Worm (Caenorhabditis elegans) whole organism, L4 larva: ENCODE data around the gene nas-31.
A peak's percentile ranks its signal among the peaks of the same experiment; 100 is the strongest.

ENCODE experiments used
- D1046.2 ChIP-seq: fragments of 200-800 bp; sonication (Bioruptor generic); IDR thresholded peaks from 2 replicates; pipeline ENCODE4 v1.3.6; 2022; ENCODE audit warnings: missing genetic modification characterization, missing compliant biosample characterization
- F10B5.3 ChIP-seq: sonication (generic microtip); optimal IDR thresholded peaks from 2 replicates; lab custom pipeline; 2016; ENCODE audit warnings: mild to moderate bottlenecking, missing genetic modification characterization, missing compliant biosample characterization
- F26F4.8 ChIP-seq: fragments of 200-800 bp; sonication (Bioruptor generic); conservative IDR thresholded peaks from 2 replicates; pipeline ENCODE4 v1.3.6; 2022; ENCODE audit warnings: missing genetic modification characterization, missing compliant biosample characterization
- F44E2.7 ChIP-seq: fragments of 200-800 bp; sonication (Bioruptor generic); IDR thresholded peaks from 2 replicates; pipeline ENCODE4 v2.1.2; 2022; ENCODE audit warnings: missing genetic modification characterization, missing compliant biosample characterization
- R02D3.7 ChIP-seq: fragments of 150-350 bp; sonication (generic microtip); optimal IDR thresholded peaks from 3 replicates; lab custom pipeline; 2014; ENCODE audit warnings: missing biosample characterization, missing genetic modification characterization
- T20F7.1 ChIP-seq: fragments of 200-800 bp; sonication (Bioruptor generic); optimal IDR thresholded peaks from 2 replicates; lab custom pipeline; 2018; ENCODE audit warnings: mild to moderate bottlenecking, missing genetic modification characterization, missing compliant biosample characterization
- Y105C5A.15 ChIP-seq: fragments of 200-800 bp; sonication (Bioruptor generic); IDR thresholded peaks from 2 replicates; pipeline ENCODE4 v1.3.6; 2022; ENCODE audit warnings: missing genetic modification characterization, missing compliant biosample characterization
- Y48G9A.11 ChIP-seq: fragments of 200-800 bp; sonication (Bioruptor generic); IDR thresholded peaks from 2 replicates; pipeline ENCODE4 v1.3.6; 2022; ENCODE audit warnings: missing genetic modification reagents, missing genetic modification characterization, missing compliant biosample characterization
- Y5F2A.4 ChIP-seq: fragments of 200-800 bp; sonication (Bioruptor generic); optimal IDR thresholded peaks from 2 replicates; lab custom pipeline; 2018; ENCODE audit warnings: mild to moderate bottlenecking, missing genetic modification characterization, missing compliant biosample characterization
- Y75B8A.6 ChIP-seq: fragments of 200-800 bp; sonication (Bioruptor generic); IDR thresholded peaks from 2 replicates; pipeline ENCODE4 v1.3.6; 2022; ENCODE audit warnings: missing genetic modification reagents, missing genetic modification characterization, missing compliant biosample characterization
- ZK337.2 ChIP-seq: fragments of 200-800 bp; sonication (Bioruptor generic); IDR thresholded peaks from 2 replicates; pipeline ENCODE4 v1.3.6; 2022; ENCODE audit warnings: missing genetic modification reagents, missing genetic modification characterization, missing compliant biosample characterization
- aha-1 ChIP-seq: fragments of 150-350 bp; peaks from one replicate; lab custom pipeline; 2014; ENCODE audit warnings: missing biosample characterization, missing genetic modification characterization
- aly-2 ChIP-seq: sonication (generic microtip); optimal IDR thresholded peaks from 2 replicates; lab custom pipeline; 2018; ENCODE audit warnings: missing biosample characterization, missing genetic modification characterization
- ama-1 ChIP-seq: fragments of 150-350 bp; optimal IDR thresholded peaks from 2 replicates; lab custom pipeline; 2014; ENCODE audit warnings: inconsistent platforms, mixed read lengths
- arid-1 ChIP-seq: fragments of 200-800 bp; sonication (Bioruptor generic); conservative IDR thresholded peaks from 2 replicates; pipeline ENCODE4 v1.3.6; 2022; ENCODE audit warnings: missing genetic modification reagents, missing genetic modification characterization, missing compliant biosample characterization
- ceh-20 ChIP-seq: fragments of 200-800 bp; sonication (Bioruptor generic); IDR thresholded peaks from 2 replicates; pipeline ENCODE4 v1.3.6; 2022; ENCODE audit warnings: missing genetic modification reagents, missing genetic modification characterization, missing compliant biosample characterization
- ceh-28 ChIP-seq: fragments of 150-350 bp; optimal IDR thresholded peaks from 2 replicates; lab custom pipeline; 2014; ENCODE audit warnings: missing biosample characterization, missing genetic modification reagents, missing genetic modification characterization
- ceh-32 ChIP-seq: sonication (generic microtip); optimal IDR thresholded peaks from 2 replicates; lab custom pipeline; 2016; ENCODE audit warnings: mild to moderate bottlenecking, missing genetic modification characterization, missing compliant biosample characterization; ENCODE audit not compliant: poor library complexity
- ceh-82 ChIP-seq: sonication (generic microtip); optimal IDR thresholded peaks from 2 replicates; lab custom pipeline; 2017; ENCODE audit warnings: missing biosample characterization, missing genetic modification characterization
- cey-2 ChIP-seq: sonication (generic microtip); optimal IDR thresholded peaks from 3 replicates; lab custom pipeline; 2017; ENCODE audit warnings: missing genetic modification characterization, mild to moderate bottlenecking, missing compliant biosample characterization, antibody characterized with exemption, borderline replicate concordance; ENCODE audit not compliant: insufficient read depth
- daf-12 ChIP-seq: fragments of 150-350 bp; optimal IDR thresholded peaks from 2 replicates; lab custom pipeline; 2014; ENCODE audit warnings: missing biosample characterization, missing genetic modification reagents, missing genetic modification characterization
- daf-16 ChIP-seq, 3 experiments: sonication (generic microtip); optimal IDR thresholded peaks; 2 replicates each; lab custom pipeline; 2016 to 2017; ENCODE audit warnings: missing genetic modification characterization in 3 of 3, missing genetic modification reagents in 3 of 3, mild to moderate bottlenecking in 2 of 3, missing compliant biosample characterization in 2 of 3, missing biosample characterization in 1 of 3, moderate library complexity in 1 of 3
- daf-8 ChIP-seq: fragments of 200-800 bp; sonication (Bioruptor generic); IDR thresholded peaks from 2 replicates; pipeline ENCODE4 v1.3.6; 2022; ENCODE audit warnings: missing genetic modification characterization, missing compliant biosample characterization
- dmd-9 ChIP-seq: fragments of 200-800 bp; sonication (Bioruptor generic); IDR thresholded peaks from 2 replicates; pipeline ENCODE4 v1.3.6; 2022; ENCODE audit warnings: missing genetic modification reagents, missing genetic modification characterization, missing compliant biosample characterization
- egl-43 ChIP-seq: fragments of 200-800 bp; sonication (Bioruptor generic); IDR thresholded peaks from 2 replicates; pipeline ENCODE4 v1.3.6; 2022; ENCODE audit warnings: missing genetic modification reagents, missing genetic modification characterization, missing compliant biosample characterization
- fos-1 ChIP-seq: fragments of 150-350 bp; optimal IDR thresholded peaks from 2 replicates; lab custom pipeline; 2014; ENCODE audit warnings: missing biosample characterization, missing genetic modification characterization
- hif-1 ChIP-seq, 2 experiments: sonication (generic microtip); optimal IDR thresholded peaks; 2 replicates each; lab custom pipeline; 2016 to 2017; ENCODE audit warnings: missing compliant biosample characterization in 2 of 2, missing genetic modification characterization in 2 of 2, missing genetic modification reagents in 2 of 2, missing genotype in 2 of 2, mild to moderate bottlenecking in 1 of 2
- hlh-11 ChIP-seq: fragments of 200-800 bp; sonication (Bioruptor generic); optimal IDR thresholded peaks from 2 replicates; lab custom pipeline; 2018; ENCODE audit warnings: mild to moderate bottlenecking, missing genetic modification characterization, missing compliant biosample characterization
- jun-1 ChIP-seq: fragments of 150-350 bp; optimal IDR thresholded peaks from 2 replicates; lab custom pipeline; 2014; ENCODE audit warnings: missing biosample characterization, missing genetic modification reagents, missing genetic modification characterization
- lim-7 ChIP-seq: fragments of 200-800 bp; sonication (Bioruptor generic); IDR thresholded peaks from 2 replicates; pipeline ENCODE4 v1.3.6; 2022; ENCODE audit warnings: missing genetic modification characterization, missing compliant biosample characterization
- lin-38 ChIP-seq: fragments of 200-800 bp; sonication (Bioruptor generic); IDR thresholded peaks from 2 replicates; pipeline ENCODE4 v1.3.6; 2022; ENCODE audit warnings: missing genetic modification reagents, missing genetic modification characterization, missing compliant biosample characterization
- lir-3 ChIP-seq: sonication (generic microtip); optimal IDR thresholded peaks from 2 replicates; lab custom pipeline; 2016; ENCODE audit warnings: mild to moderate bottlenecking, missing genetic modification characterization, missing compliant biosample characterization
- madf-5 ChIP-seq, 2 experiments: fragments of 200-800 bp; sonication (Bioruptor generic); IDR thresholded peaks; 2 replicates each; pipeline ENCODE4 v1.3.6; 2022; ENCODE audit warnings: missing compliant biosample characterization in 2 of 2, missing genetic modification characterization in 2 of 2
- madf-9 ChIP-seq: fragments of 200-800 bp; sonication (Bioruptor generic); conservative IDR thresholded peaks from 2 replicates; pipeline ENCODE4 v1.3.6; 2022; ENCODE audit warnings: missing genetic modification reagents, missing genetic modification characterization, missing compliant biosample characterization
- mxl-3 ChIP-seq: fragments of 200-800 bp; sonication (Bioruptor generic); optimal IDR thresholded peaks from 2 replicates; lab custom pipeline; 2018; ENCODE audit warnings: mild to moderate bottlenecking, missing genetic modification characterization, missing compliant biosample characterization
- nhr-10 ChIP-seq: fragments of 150-350 bp; optimal IDR thresholded peaks from 2 replicates; lab custom pipeline; 2014; ENCODE audit warnings: missing biosample characterization, missing genetic modification characterization
- nhr-111 ChIP-seq: fragments of 200-800 bp; sonication (Bioruptor generic); optimal IDR thresholded peaks from 2 replicates; lab custom pipeline; 2018; ENCODE audit warnings: mild to moderate bottlenecking, missing genetic modification characterization, missing compliant biosample characterization
- nhr-25 ChIP-seq: sonication (generic microtip); optimal IDR thresholded peaks from 2 replicates; lab custom pipeline; 2017; ENCODE audit warnings: missing genetic modification characterization, mild to moderate bottlenecking, missing compliant biosample characterization, antibody characterized with exemption, moderate library complexity, borderline replicate concordance; ENCODE audit not compliant: insufficient read depth
- nhr-76 ChIP-seq: fragments of 150-350 bp; optimal IDR thresholded peaks from 2 replicates; lab custom pipeline; 2014; ENCODE audit warnings: missing biosample characterization, missing genetic modification characterization
- rbr-2 ChIP-seq: sonication (generic microtip); optimal IDR thresholded peaks from 2 replicates; lab custom pipeline; 2016; ENCODE audit warnings: missing genotype, missing genetic modification characterization, missing compliant biosample characterization
- saeg-2 ChIP-seq: fragments of 200-800 bp; sonication (Bioruptor generic); IDR thresholded peaks from 2 replicates; pipeline ENCODE4 v1.3.6; 2022; ENCODE audit warnings: missing genetic modification reagents, missing genetic modification characterization, missing compliant biosample characterization
- set-16 ChIP-seq: fragments of 200-800 bp; sonication (Bioruptor generic); IDR thresholded peaks from 2 replicates; pipeline ENCODE4 v1.3.6; 2022; ENCODE audit warnings: missing genetic modification reagents, missing genetic modification characterization, missing compliant biosample characterization
- skn-1 ChIP-seq: fragments of 150-350 bp; optimal IDR thresholded peaks from 2 replicates; lab custom pipeline; 2014; ENCODE audit warnings: missing biosample characterization, missing genetic modification characterization
- snpc-4 ChIP-seq: fragments of 150-350 bp; optimal IDR thresholded peaks from 2 replicates; lab custom pipeline; 2014; ENCODE audit warnings: missing biosample characterization, missing genetic modification characterization
- spr-1 ChIP-seq: sonication (generic microtip); optimal IDR thresholded peaks from 2 replicates; lab custom pipeline; 2016; ENCODE audit warnings: mild to moderate bottlenecking, missing genetic modification characterization, missing compliant biosample characterization
- spr-3 ChIP-seq: fragments of 200-800 bp; sonication (Bioruptor generic); optimal IDR thresholded peaks from 2 replicates; lab custom pipeline; 2018; ENCODE audit warnings: mild to moderate bottlenecking, missing genetic modification characterization, missing compliant biosample characterization
- tag-97 ChIP-seq: fragments of 200-800 bp; sonication (Bioruptor generic); IDR thresholded peaks from 2 replicates; pipeline ENCODE4 v1.3.6; 2022; ENCODE audit warnings: missing genetic modification characterization, missing compliant biosample characterization
- unc-39 ChIP-seq: sonication (generic microtip); optimal IDR thresholded peaks from 2 replicates; lab custom pipeline; 2017; ENCODE audit warnings: missing biosample characterization, missing genetic modification characterization
- vab-7 ChIP-seq: fragments of 200-800 bp; sonication (Bioruptor generic); IDR thresholded peaks from 2 replicates; pipeline ENCODE4 v1.3.6; 2022; ENCODE audit warnings: missing genetic modification reagents, missing genetic modification characterization, missing compliant biosample characterization
- zip-2 ChIP-seq: fragments of 150-350 bp; optimal IDR thresholded peaks from 2 replicates; lab custom pipeline; 2014; ENCODE audit warnings: missing biosample characterization, missing genetic modification characterization

Gene nas-31

DNA sequence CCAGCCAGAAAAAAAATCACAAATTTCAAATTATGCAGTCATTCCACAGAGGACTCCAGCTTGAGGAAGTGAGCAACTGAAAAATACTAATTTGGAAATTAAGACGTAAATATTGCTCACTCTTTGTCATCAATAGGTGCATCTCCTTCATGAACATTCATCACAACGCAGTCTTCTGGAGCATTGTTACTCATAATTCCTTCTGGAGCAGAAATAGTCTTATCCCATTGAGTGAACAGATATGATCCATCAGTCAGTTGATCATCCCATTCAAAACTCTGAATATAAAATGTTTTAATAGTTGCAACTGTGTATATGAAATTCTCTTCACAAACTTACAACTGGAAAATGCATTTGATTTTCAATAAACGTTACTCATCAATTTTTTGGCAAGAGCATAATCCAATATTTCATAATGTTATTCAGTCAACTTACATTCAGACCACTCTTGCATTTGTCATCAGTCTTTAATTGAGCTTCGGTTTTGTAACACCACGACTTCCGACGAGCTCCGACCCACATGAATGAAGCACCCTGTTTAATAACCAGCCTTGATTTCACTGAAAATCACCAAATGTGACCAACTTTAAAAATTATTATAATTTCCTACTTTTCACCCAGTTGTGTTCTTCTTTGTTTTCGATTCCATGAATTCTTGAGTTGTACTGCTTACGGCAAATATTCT is 32.0 kb upstream of the nas-31 start (continued):
- TF ChIP-seq cey-2 (tag; lab: Kevin White, UChicago) (no peak), T20F7.1 (peak; percentile 69), D1046.2 (GFP tag; lab: Robert Waterston, UW) (no peak), ama-1 (lab: Kevin White, UChicago) (peak; percentile 72), rbr-2 (tag; lab: Kevin White, UChicago) (no peak), arid-1 (GFP tag; lab: Robert Waterston, UW) (no peak), snpc-4 (tag; lab: Kevin White, UChicago) (no peak), F26F4.8 (GFP tag; lab: Robert Waterston, UW) (no peak), hif-1 (tag; optimal IDR thresholded peaks at IDR 0.05; lab: Kevin White, UChicago) (peak in 1 of 2 experiments; percentile 6), spr-1 (tag; lab: Kevin White, UChicago) (no peak), nhr-10 (tag; lab: Kevin White, UChicago) (no peak), madf-5 (GFP tag; IDR thresholded peaks at IDR 0.05; lab: Robert Waterston, UW) (no peak), set-16 (no peak), ZK337.2 (GFP tag; lab: Robert Waterston, UW) (no peak), daf-8 (GFP tag; lab: Robert Waterston, UW) (no peak), R02D3.7 (tag; lab: Kevin White, UChicago) (no peak), fos-1 (no peak), ceh-82 (no peak), nhr-76 (tag; lab: Kevin White, UChicago) (no peak), lin-38 (GFP tag; lab: Robert Waterston, UW) (no peak; the same call in 1 of the 2 replicates), skn-1 (tag; lab: Kevin White, UChicago) (no peak), nhr-25 (peak; percentile 18), hlh-11 (tag; lab: Kevin White, UChicago) (no peak), madf-9 (GFP tag; lab: Robert Waterston, UW) (no peak), unc-39 (tag; lab: Kevin White, UChicago) (no peak), Y5F2A.4 (no peak), ceh-28 (no peak), dmd-9 (no peak), spr-3 (GFP tag; lab: Kevin White, UChicago) (no peak), daf-12 (no peak), aly-2 (tag; lab: Kevin White, UChicago) (no peak), ceh-20 (GFP tag; lab: Robert Waterston, UW) (no peak), lim-7 (GFP tag; lab: Robert Waterston, UW) (no peak), daf-16 (GFP tag; optimal IDR thresholded peaks at IDR 0.05; lab: Kevin White, UChicago) (peak in 1 of 2 experiments; percentile 48), daf-16 (tag; optimal IDR thresholded peaks at IDR 0.05; lab: Kevin White, UChicago) (no peak), F10B5.3 (tag; lab: Kevin White, UChicago) (no peak), lir-3 (tag; lab: Kevin White, UChicago) (no peak), tag-97 (GFP tag; lab: Robert Waterston, UW) (no peak), saeg-2 (peak; percentile 57; the same call in 1 of the 2 replicates), F44E2.7 (GFP tag; lab: Robert Waterston, UW) (no peak), ceh-32 (tag; lab: Kevin White, UChicago) (no peak), jun-1 (tag; lab: Kevin White, UChicago) (no peak), Y48G9A.11 (no peak), mxl-3 (GFP tag; lab: Kevin White, UChicago) (no peak), vab-7 (no peak), Y75B8A.6 (GFP tag; lab: Robert Waterston, UW) (no peak), zip-2 (tag; lab: Kevin White, UChicago) (no peak), egl-43 (GFP tag; lab: Robert Waterston, UW) (no peak), Y105C5A.15 (GFP tag; lab: Robert Waterston, UW) (no peak), nhr-111 (no peak), aha-1 (peak; percentile 29)
